Fruit fly (Drosophila melanogaster) whole organism, wandering third instar larva: ENCODE data around the gene CG4743.

ENCODE experiments used
- Dfd ChIP-seq: fragments of >200 bp; optimal IDR thresholded peaks from 2 replicates; lab custom pipeline; 2017; ENCODE audit warnings: missing biosample characterization, missing genetic modification characterization
- brk ChIP-seq: fragments of 200-800 bp; sonication (Bioruptor generic); optimal IDR thresholded peaks from 2 replicates; lab custom pipeline; 2016; ENCODE audit warnings: missing biosample characterization, mild to moderate bottlenecking, missing genetic modification characterization
- h ChIP-seq: fragments of 200-800 bp; sonication (Bioruptor generic); optimal IDR thresholded peaks from 3 replicates; lab custom pipeline; 2016; ENCODE audit warnings: missing biosample characterization, mild to moderate bottlenecking, missing genetic modification characterization
- pan ChIP-seq: fragments of >200 bp; optimal IDR thresholded peaks from 2 replicates; lab custom pipeline; 2017
- sage ChIP-seq: fragments of 200-800 bp; sonication (Bioruptor generic); optimal IDR thresholded peaks from 2 replicates; lab custom pipeline; 2016; ENCODE audit warnings: missing biosample characterization, mild to moderate bottlenecking, missing genetic modification characterization
- sv ChIP-seq: fragments of 200-800 bp; sonication (Bioruptor generic); optimal IDR thresholded peaks from 3 replicates; lab custom pipeline; 2016; ENCODE audit warnings: missing biosample characterization, missing genetic modification characterization
- tai ChIP-seq: sonication (Bioruptor generic); optimal IDR thresholded peaks from 2 replicates; lab custom pipeline; 2016; ENCODE audit warnings: missing biosample characterization, missing genetic modification characterization

DNA sequence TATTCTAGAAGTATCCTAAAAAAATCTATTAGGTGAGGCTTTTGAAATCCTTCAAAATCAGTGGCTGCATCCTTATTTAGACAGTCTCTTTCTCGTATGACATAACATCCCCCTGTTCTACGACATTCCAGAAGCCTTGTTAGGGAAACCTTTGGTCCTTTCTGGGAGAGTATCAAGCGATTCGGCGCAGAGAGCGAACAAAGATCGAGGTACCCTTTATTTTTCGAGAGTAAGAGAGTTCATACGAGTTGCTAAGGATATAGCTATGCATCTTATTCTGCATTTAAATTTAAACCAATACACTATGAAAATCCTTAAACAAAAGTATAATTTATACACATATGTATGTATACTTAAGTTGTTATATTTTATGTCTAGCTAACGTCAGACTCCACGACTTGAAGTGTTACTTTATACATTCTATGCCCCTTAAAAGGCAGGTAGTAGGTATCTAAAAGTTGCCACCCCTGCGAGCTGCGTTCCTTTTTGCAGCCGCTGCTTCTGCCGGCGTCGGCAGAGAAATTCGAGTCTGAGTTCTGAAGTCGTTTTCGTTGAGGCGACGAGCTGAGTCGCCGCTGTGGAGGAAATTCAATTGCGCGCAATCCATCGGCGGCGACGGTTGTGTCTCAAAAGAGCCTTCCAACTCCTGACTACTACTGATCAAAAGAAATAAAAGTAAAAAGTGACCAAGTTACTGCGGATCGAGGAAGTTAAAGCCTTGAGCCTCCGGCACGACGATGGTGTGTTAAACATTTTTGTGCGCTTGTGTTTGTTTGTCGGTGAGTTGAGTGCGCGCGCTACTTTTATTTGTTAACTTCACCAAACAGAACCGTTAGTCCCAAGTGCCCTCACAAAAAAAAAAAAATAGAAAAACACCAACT, 42.8 kb downstream of the CG4743 start, which contains the start of gene jigr1:
- TF ChIP-seq h (GFP tag; lab: Kevin White, UChicago) (peak; percentile 83), brk (GFP tag; lab: Kevin White, UChicago) (peak; percentile 52), sage (GFP tag; lab: Kevin White, UChicago) (peak; percentile 68), tai (GFP tag; lab: Kevin White, UChicago) (no peak), sv (peak; percentile 8), pan (lab: Kevin White, UChicago) (peak; percentile 61), Dfd (no peak)
